Worm (Caenorhabditis elegans) whole organism, L1 larva: ENCODE data around the gene nhr-146.

Experiments used
- C04F5.9 ChIP-seq: sonication (generic microtip); optimal IDR thresholded peaks from 2 replicates; lab custom pipeline; 2016; ENCODE audit warnings: missing genetic modification characterization, missing compliant biosample characterization
- Y116A8C.19 ChIP-seq: sonication (generic microtip); optimal IDR thresholded peaks from 2 replicates; lab custom pipeline; 2016; ENCODE audit warnings: missing compliant biosample characterization, missing genetic modification characterization, borderline replicate concordance
- aha-1 ChIP-seq: fragments of 150-350 bp; optimal IDR thresholded peaks from 2 replicates; lab custom pipeline; 2014; ENCODE audit warnings: missing biosample characterization, missing genetic modification characterization
- aly-2 ChIP-seq: fragments of 150-350 bp; optimal IDR thresholded peaks from 2 replicates; lab custom pipeline; 2014; ENCODE audit warnings: missing biosample characterization, missing genetic modification characterization
- blmp-1 ChIP-seq: fragments of 150-350 bp; optimal IDR thresholded peaks from 2 replicates; lab custom pipeline; 2014; ENCODE audit warnings: missing biosample characterization, missing genetic modification characterization
- ceh-63 ChIP-seq: fragments of 200-800 bp; sonication (Bioruptor generic); optimal IDR thresholded peaks from 2 replicates; lab custom pipeline; 2018; ENCODE audit warnings: mild to moderate bottlenecking, missing genetic modification characterization, missing compliant biosample characterization
- ceh-8 ChIP-seq: fragments of 200-800 bp; sonication (Bioruptor generic); optimal IDR thresholded peaks from 2 replicates; lab custom pipeline; 2018; ENCODE audit warnings: mild to moderate bottlenecking, missing genetic modification characterization, moderate library complexity, missing compliant biosample characterization
- ceh-90 ChIP-seq: sonication (generic microtip); optimal IDR thresholded peaks from 2 replicates; lab custom pipeline; 2016; ENCODE audit warnings: missing genetic modification characterization, missing compliant biosample characterization
- ces-1 ChIP-seq: fragments of 150-350 bp; optimal IDR thresholded peaks from 2 replicates; lab custom pipeline; 2014; ENCODE audit warnings: missing biosample characterization, missing genetic modification reagents, missing genetic modification characterization
- dpl-1 ChIP-seq, 3 experiments: fragments of 150-350 bp in 2 of 3; sonication (generic microtip) in 1 of 3; optimal IDR thresholded peaks; 2 replicates each; lab custom pipeline; 2014 to 2017; ENCODE audit warnings: missing biosample characterization in 3 of 3, missing genetic modification characterization in 3 of 3, missing genetic modification reagents in 3 of 3
- dsc-1 ChIP-seq: sonication (generic microtip); optimal IDR thresholded peaks from 2 replicates; lab custom pipeline; 2016; ENCODE audit warnings: mild to moderate bottlenecking, missing genetic modification characterization, missing compliant biosample characterization
- efl-1 ChIP-seq, 4 experiments: fragments of 150-350 bp; optimal IDR thresholded peaks in 3 of 4; peaks in 1 of 4; 1 replicate in 1 of 4; 2 replicates in 3 of 4; lab custom pipeline; 2014; ENCODE audit warnings: missing biosample characterization in 2 of 4, missing genetic modification characterization in 2 of 4, missing genetic modification reagents in 2 of 4
- efl-3 ChIP-seq: fragments of 200-800 bp; sonication (Bioruptor generic); optimal IDR thresholded peaks from 2 replicates; lab custom pipeline; 2018; ENCODE audit warnings: mild to moderate bottlenecking, missing genetic modification characterization, missing compliant biosample characterization
- egl-13 ChIP-seq: sonication (generic microtip); optimal IDR thresholded peaks from 2 replicates; lab custom pipeline; 2016; ENCODE audit warnings: missing genotype, missing genetic modification reagents, missing genetic modification characterization, missing compliant biosample characterization
- elt-2 ChIP-seq: sonication (generic microtip); optimal IDR thresholded peaks from 2 replicates; lab custom pipeline; 2016; ENCODE audit warnings: missing genetic modification characterization, mild to moderate bottlenecking, inconsistent platforms, missing compliant biosample characterization, missing genetic modification reagents
- elt-3 ChIP-seq, 6 experiments: fragments of 150-350 bp in 1 of 6; sonication (generic microtip); optimal IDR thresholded peaks; 2 replicates each; lab custom pipeline; 2017 to 2018; ENCODE audit warnings: missing biosample characterization in 6 of 6, missing genetic modification characterization in 6 of 6, inconsistent platforms in 1 of 6
- fkh-10 ChIP-seq: sonication (generic microtip); optimal IDR thresholded peaks from 2 replicates; lab custom pipeline; 2017; ENCODE audit warnings: missing biosample characterization, missing genetic modification reagents, missing genetic modification characterization
- irx-1 ChIP-seq: sonication (generic microtip); optimal IDR thresholded peaks from 2 replicates; lab custom pipeline; 2016; ENCODE audit warnings: missing genetic modification characterization, missing compliant biosample characterization
- lin-13 ChIP-seq: fragments of 150-350 bp; optimal IDR thresholded peaks from 2 replicates; lab custom pipeline; 2014; ENCODE audit warnings: missing biosample characterization, missing genetic modification reagents, missing genetic modification characterization
- lin-14 ChIP-seq: fragments of 200-800 bp; sonication (Bioruptor generic); optimal IDR thresholded peaks from 2 replicates; lab custom pipeline; 2018; ENCODE audit warnings: mild to moderate bottlenecking, missing genetic modification characterization, moderate library complexity, missing compliant biosample characterization
- lin-15B ChIP-seq: fragments of 150-350 bp; sonication (generic microtip); optimal IDR thresholded peaks from 3 replicates; lab custom pipeline; 2014; ENCODE audit warnings: missing biosample characterization, missing genetic modification characterization
- lin-35 ChIP-seq, 2 experiments: fragments of 150-350 bp; optimal IDR thresholded peaks; 2 replicates each; lab custom pipeline; 2014; ENCODE audit warnings: missing biosample characterization in 2 of 2, missing genetic modification characterization in 2 of 2, missing genetic modification reagents in 2 of 2
- lsy-2 ChIP-seq, 2 experiments: fragments of 150-350 bp; optimal IDR thresholded peaks; 2 replicates each; lab custom pipeline; 2014; ENCODE audit warnings: missing biosample characterization in 2 of 2, missing genetic modification characterization in 2 of 2
- mab-9 ChIP-seq: fragments of 200-800 bp; sonication (Bioruptor generic); IDR thresholded peaks from 2 replicates; pipeline ENCODE4 v1.3.6; 2022; ENCODE audit warnings: missing genetic modification reagents, missing genetic modification characterization, missing compliant biosample characterization
- mdl-1 ChIP-seq, 2 experiments: fragments of 150-350 bp; optimal IDR thresholded peaks; 2 replicates each; lab custom pipeline; 2014 to 2017; ENCODE audit warnings: missing biosample characterization in 2 of 2, missing genetic modification characterization in 2 of 2, inconsistent platforms in 1 of 2
- mef-2 ChIP-seq: fragments of 150-350 bp; optimal IDR thresholded peaks from 2 replicates; lab custom pipeline; 2014; ENCODE audit warnings: missing biosample characterization, missing genetic modification characterization
- mep-1 ChIP-seq: fragments of 150-350 bp; optimal IDR thresholded peaks from 2 replicates; lab custom pipeline; 2014; ENCODE audit warnings: missing biosample characterization, missing genetic modification characterization
- nhr-12 ChIP-seq: sonication (generic microtip); optimal IDR thresholded peaks from 2 replicates; lab custom pipeline; 2017; ENCODE audit warnings: missing biosample characterization, missing genetic modification characterization
- nhr-19 ChIP-seq: fragments of 200-800 bp; sonication (Bioruptor generic); conservative IDR thresholded peaks from 2 replicates; pipeline ENCODE4 v1.3.6; 2022; ENCODE audit warnings: missing genetic modification characterization, missing compliant biosample characterization
- nhr-20 ChIP-seq: sonication (generic microtip); optimal IDR thresholded peaks from 2 replicates; lab custom pipeline; 2016; ENCODE audit warnings: mild to moderate bottlenecking, missing genetic modification characterization, missing compliant biosample characterization
- nhr-237 ChIP-seq: fragments of 150-350 bp; optimal IDR thresholded peaks from 2 replicates; lab custom pipeline; 2014; ENCODE audit warnings: missing biosample characterization, missing genetic modification characterization
- nhr-28 ChIP-seq: fragments of 150-350 bp; optimal IDR thresholded peaks from 2 replicates; lab custom pipeline; 2014; ENCODE audit warnings: missing biosample characterization, missing genetic modification characterization
- nhr-47 ChIP-seq: sonication (generic microtip); optimal IDR thresholded peaks from 2 replicates; lab custom pipeline; 2016; ENCODE audit warnings: mild to moderate bottlenecking, missing genetic modification characterization, moderate library complexity, missing compliant biosample characterization
- nhr-71 ChIP-seq: sonication (generic microtip); optimal IDR thresholded peaks from 2 replicates; lab custom pipeline; 2016; ENCODE audit warnings: mild to moderate bottlenecking, missing genetic modification characterization, moderate library complexity, missing compliant biosample characterization
- nhr-84 ChIP-seq: sonication (generic microtip); optimal IDR thresholded peaks from 2 replicates; lab custom pipeline; 2017; ENCODE audit warnings: missing biosample characterization, missing genetic modification characterization
- nhr-85 ChIP-seq: sonication (generic microtip); peaks from one replicate; lab custom pipeline; 2016; ENCODE audit warnings: missing genetic modification characterization, inconsistent platforms, missing compliant biosample characterization
- pqm-1 ChIP-seq: sonication (generic microtip); optimal IDR thresholded peaks from 3 replicates; lab custom pipeline; 2017; ENCODE audit warnings: missing biosample characterization, missing genetic modification characterization
- skn-1 ChIP-seq: fragments of 150-350 bp; optimal IDR thresholded peaks from 2 replicates; lab custom pipeline; 2014; ENCODE audit warnings: missing biosample characterization, missing genetic modification characterization
- snpc-4 ChIP-seq: fragments of 150-350 bp; optimal IDR thresholded peaks from 2 replicates; lab custom pipeline; 2014; ENCODE audit warnings: missing biosample characterization, missing genetic modification characterization
- snu-23 ChIP-seq: sonication (generic microtip); optimal IDR thresholded peaks from 2 replicates; lab custom pipeline; 2016; ENCODE audit warnings: missing genetic modification characterization, missing compliant biosample characterization
- sptf-1 ChIP-seq: fragments of 150-350 bp; optimal IDR thresholded peaks from 2 replicates; lab custom pipeline; 2014; ENCODE audit warnings: missing biosample characterization, missing genetic modification characterization
- swsn-7 ChIP-seq: sonication (generic microtip); optimal IDR thresholded peaks from 2 replicates; lab custom pipeline; 2016; ENCODE audit warnings: missing genetic modification characterization, missing compliant biosample characterization
- unc-62 ChIP-seq: fragments of 150-350 bp; optimal IDR thresholded peaks from 2 replicates; lab custom pipeline; 2014; ENCODE audit warnings: missing biosample characterization, missing genetic modification reagents, missing genetic modification characterization
- unc-98 ChIP-seq: fragments of 200-800 bp; sonication (Bioruptor generic); IDR thresholded peaks from 2 replicates; pipeline ENCODE4 v1.3.6; 2022; ENCODE audit warnings: missing genetic modification characterization, missing compliant biosample characterization
- vab-15 ChIP-seq: sonication (generic microtip); optimal IDR thresholded peaks from 2 replicates; lab custom pipeline; 2017; ENCODE audit warnings: missing genotype, mild to moderate bottlenecking, missing genetic modification characterization, missing compliant biosample characterization
- zag-1 ChIP-seq: fragments of 150-350 bp; optimal IDR thresholded peaks from 2 replicates; lab custom pipeline; 2014; ENCODE audit warnings: missing biosample characterization, missing genetic modification characterization
- ztf-4 ChIP-seq: fragments of 150-350 bp; optimal IDR thresholded peaks from 2 replicates; lab custom pipeline; 2014; ENCODE audit warnings: missing biosample characterization, missing genetic modification characterization

Gene nhr-146

DNA sequence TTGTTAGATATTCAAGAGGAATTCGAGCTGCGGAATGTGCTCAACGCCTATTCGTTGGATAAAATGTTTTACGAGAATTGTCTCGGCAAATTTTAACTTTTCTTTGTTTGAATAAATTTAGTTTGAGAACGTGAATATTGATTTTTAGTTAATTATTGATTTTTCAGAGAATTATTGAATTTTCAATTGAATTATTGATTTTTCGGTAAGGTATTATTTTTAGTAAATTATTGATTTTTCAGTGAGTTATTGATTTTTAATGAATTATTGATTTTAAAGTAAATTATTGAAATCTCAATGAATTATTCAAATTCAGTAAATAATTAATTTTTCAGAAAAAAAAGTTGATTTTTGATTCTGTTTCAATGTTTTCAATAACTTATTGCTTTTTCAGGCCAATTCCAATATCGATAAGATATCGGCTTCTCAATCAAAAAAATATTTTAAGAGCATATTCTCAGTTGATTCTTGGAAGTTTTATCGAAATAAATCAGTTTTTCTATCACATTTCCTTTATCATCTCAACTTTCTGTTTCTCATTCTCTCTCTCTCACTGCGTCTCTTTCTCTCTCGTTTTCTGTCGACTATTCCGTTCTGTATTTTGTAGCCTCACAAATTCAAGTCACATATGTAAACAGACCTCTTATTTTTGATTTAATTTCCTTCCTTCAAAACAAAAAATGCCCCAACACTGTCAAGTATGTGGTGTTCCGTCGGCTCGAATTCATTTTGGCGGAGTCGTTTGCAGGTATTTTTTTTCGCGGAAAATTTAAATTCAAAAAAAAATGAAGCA is 6.9 kb upstream of the nhr-146 start, which contains the start of gene nhr-92:
Gene nhr-92, plus strand, starts transcription at position 576 of the 793 bp plus-strand sequence.
- peak in 1 of 2 experiments; percentile 33 for TF ChIP-seq lin-35 (GFP tag; optimal IDR thresholded peaks at IDR 0.05; lab: Kevin White, UChicago)
- TF ChIP-seq nhr-84 (tag; lab: Kevin White, UChicago) = no peak
- no peak for TF ChIP-seq vab-15 (tag; lab: Kevin White, UChicago)
- no peak for TF ChIP-seq snu-23 (GFP tag; lab: Kevin White, UChicago)
- TF ChIP-seq irx-1 = no peak
- TF ChIP-seq egl-13 (tag; lab: Kevin White, UChicago) = no peak
- TF ChIP-seq ceh-63 (GFP tag; lab: Kevin White, UChicago) = no peak
- no peak for TF ChIP-seq fkh-10 (GFP tag; lab: Kevin White, UChicago)
- no peak for TF ChIP-seq lin-13 (GFP tag; lab: Kevin White, UChicago)
- TF ChIP-seq skn-1 (tag; lab: Kevin White, UChicago) = no peak
- no peak for TF ChIP-seq nhr-47 (tag; lab: Kevin White, UChicago)
- no peak for TF ChIP-seq elt-2 (tag; lab: Kevin White, UChicago)
- TF ChIP-seq dsc-1 (tag; lab: Kevin White, UChicago) = no peak
- TF ChIP-seq efl-1 (optimal IDR thresholded peaks at IDR 0.05; lab: Kevin White, UChicago) = no peak
- TF ChIP-seq efl-1 (GFP tag; optimal IDR thresholded peaks at IDR 0.05 in 1 of 2; lab: Kevin White, UChicago) = peak in 1 of 2 experiments; percentile 62
- TF ChIP-seq blmp-1 (tag; lab: Kevin White, UChicago) = peak; percentile 57
- TF ChIP-seq dpl-1 (GFP tag; optimal IDR thresholded peaks at IDR 0.05; lab: Kevin White, UChicago) = no peak
- no peak for TF ChIP-seq nhr-19 (GFP tag; lab: Robert Waterston, UW)
- TF ChIP-seq aha-1 (tag; lab: Kevin White, UChicago) = no peak
- TF ChIP-seq, all 84 proteins: peak for 3

DNA sequence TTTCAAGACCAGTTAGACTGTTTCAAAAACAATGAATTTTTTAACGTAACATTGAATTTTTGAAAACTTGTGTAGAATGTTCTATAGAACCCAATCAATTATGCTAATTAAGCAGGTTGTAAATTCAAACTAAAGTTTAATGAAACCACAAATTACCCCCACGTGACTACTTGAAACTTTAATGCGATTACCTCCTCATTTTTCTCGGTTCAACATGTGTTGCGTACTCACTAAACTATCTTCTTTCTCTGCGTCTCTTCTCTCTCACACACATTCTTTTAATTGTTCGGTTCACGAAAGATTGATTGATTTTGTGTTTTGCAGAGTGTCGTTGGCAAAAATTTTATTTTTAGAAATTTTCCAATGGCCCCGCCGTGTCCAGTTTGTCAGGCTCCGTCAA is 2.9 kb upstream of the nhr-146 start, which contains the start of gene nhr-87:
Gene nhr-87, plus strand, starts transcription at position 318 of the 400 bp plus-strand sequence.
- peak; percentile 36 to 68 for TF ChIP-seq lin-35 (GFP tag; optimal IDR thresholded peaks at IDR 0.05; lab: Kevin White, UChicago)
- TF ChIP-seq Y116A8C.19 (tag; lab: Kevin White, UChicago) = no peak
- TF ChIP-seq ces-1 (GFP tag; lab: Kevin White, UChicago) = no peak
- TF ChIP-seq swsn-7 (tag; lab: Kevin White, UChicago) = peak; percentile 55
- TF ChIP-seq nhr-12 = no peak
- TF ChIP-seq nhr-71 = peak; percentile 89
- no peak for TF ChIP-seq ztf-4 (tag; lab: Kevin White, UChicago)
- TF ChIP-seq aly-2 (tag; lab: Kevin White, UChicago) = no peak
- TF ChIP-seq nhr-85 (tag; lab: Kevin White, UChicago) = peak; percentile 98
- TF ChIP-seq ceh-63 (GFP tag; lab: Kevin White, UChicago) = no peak
- TF ChIP-seq zag-1 (tag; lab: Kevin White, UChicago) = no peak
- TF ChIP-seq irx-1 = peak; percentile 64
- peak; percentile 92 for TF ChIP-seq lin-14
- no peak for TF ChIP-seq unc-62 (GFP tag; lab: Kevin White, UChicago)
- TF ChIP-seq lin-13 (GFP tag; lab: Kevin White, UChicago) = peak; percentile 10
- no peak for TF ChIP-seq ceh-90
- no peak for TF ChIP-seq C04F5.9 (tag; lab: Kevin White, UChicago)
- no peak for TF ChIP-seq sptf-1 (tag; lab: Kevin White, UChicago)
- peak; percentile 63 to 66 for TF ChIP-seq lsy-2 (tag; optimal IDR thresholded peaks at IDR 0.05; lab: Kevin White, UChicago)
- no peak for TF ChIP-seq snpc-4 (tag; lab: Kevin White, UChicago)
- TF ChIP-seq dpl-1 (GFP tag; optimal IDR thresholded peaks at IDR 0.05; lab: Kevin White, UChicago) = peak in 2 of 3 experiments; percentile 23 to 33
- no peak for TF ChIP-seq mef-2
- TF ChIP-seq unc-98 (GFP tag; lab: Robert Waterston, UW) = no peak
- no peak for TF ChIP-seq ceh-8 (GFP tag; lab: Kevin White, UChicago)
- TF ChIP-seq pqm-1 = no peak
- TF ChIP-seq nhr-19 (GFP tag; lab: Robert Waterston, UW) = peak; percentile 81
- peak; percentile 88 for TF ChIP-seq vab-15 (tag; lab: Kevin White, UChicago)
- no peak for TF ChIP-seq lin-15B (tag; lab: Kevin White, UChicago)
- no peak for TF ChIP-seq nhr-237 (tag; lab: Kevin White, UChicago)
- TF ChIP-seq mab-9 = no peak
- no peak for TF ChIP-seq efl-3 (GFP tag; lab: Kevin White, UChicago)
- TF ChIP-seq aha-1 (tag; lab: Kevin White, UChicago) = no peak
- TF ChIP-seq mep-1 (tag; lab: Kevin White, UChicago) = peak; percentile 82
- peak; percentile 36 for TF ChIP-seq blmp-1 (tag; lab: Kevin White, UChicago)
- TF ChIP-seq nhr-28 (tag; lab: Kevin White, UChicago) = no peak
- TF ChIP-seq mdl-1 (tag; optimal IDR thresholded peaks at IDR 0.05; lab: Kevin White, UChicago) = peak in 1 of 2 experiments; percentile 66
- TF ChIP-seq nhr-47 (tag; lab: Kevin White, UChicago) = peak; percentile 58
- TF ChIP-seq elt-3 (tag; optimal IDR thresholded peaks at IDR 0.05; lab: Kevin White, UChicago) = peak in 2 of 6 experiments; percentile 17 to 28
- TF ChIP-seq egl-13 (tag; lab: Kevin White, UChicago) = no peak
- peak; percentile 84 for TF ChIP-seq nhr-20 (tag; lab: Kevin White, UChicago)
